Fruit fly (Drosophila melanogaster) whole organism, embryonic: ENCODE measurements around the gene CG6766.

Experiments
- CG10147 ChIP-seq: fragments of 200-800 bp; sonication (Bioruptor generic); optimal IDR thresholded peaks from 2 replicates; lab custom pipeline; 2019; ENCODE audit warnings: missing biosample characterization, mild to moderate bottlenecking, missing genetic modification characterization, moderate library complexity
- CG1024 ChIP-seq: fragments of 200-800 bp; sonication (Bioruptor generic); IDR thresholded peaks from 2 replicates; pipeline ENCODE4 v1.3.6; 2022; ENCODE audit warnings: missing biosample characterization, missing genetic modification characterization
- CG10274 ChIP-seq: fragments of 200-800 bp; sonication (Bioruptor generic); optimal IDR thresholded peaks from 3 replicates; lab custom pipeline; 2017; ENCODE audit warnings: missing biosample characterization, mild to moderate bottlenecking, missing genetic modification characterization
- CG10959 ChIP-seq: fragments of 200-800 bp; sonication (Bioruptor generic); IDR thresholded peaks from 2 replicates; pipeline ENCODE4 v1.3.6; 2022; ENCODE audit warnings: missing biosample characterization, missing genetic modification characterization
- CG11085 ChIP-seq: fragments of 200-800 bp; sonication (Bioruptor generic); IDR thresholded peaks from 2 replicates; pipeline ENCODE4 v1.3.6; 2022; ENCODE audit warnings: missing biosample characterization, missing genetic modification characterization
- CG11695 ChIP-seq: fragments of 200-800 bp; sonication (Bioruptor generic); IDR thresholded peaks from 3 replicates; pipeline ENCODE4 v1.3.6; 2022; ENCODE audit warnings: missing biosample characterization, missing genetic modification characterization
- CG12659 ChIP-seq: fragments of 200-800 bp; sonication (Bioruptor generic); optimal IDR thresholded peaks from 3 replicates; lab custom pipeline; 2017; ENCODE audit warnings: mild to moderate bottlenecking, missing biosample characterization, missing genetic modification reagents, missing genetic modification characterization
- CG14710 ChIP-seq: fragments of 200-800 bp; sonication (Bioruptor generic); optimal IDR thresholded peaks from 3 replicates; lab custom pipeline; 2019; ENCODE audit warnings: missing biosample characterization, mild to moderate bottlenecking, missing genetic modification characterization, moderate library complexity
- CG14965 ChIP-seq: fragments of 200-800 bp; sonication (Bioruptor generic); optimal IDR thresholded peaks from 2 replicates; lab custom pipeline; 2016; ENCODE audit warnings: missing biosample characterization, missing genetic modification characterization, borderline replicate concordance
- CG15514 ChIP-seq: fragments of 200-800 bp; sonication (Bioruptor generic); optimal IDR thresholded peaks from 3 replicates; lab custom pipeline; 2017; ENCODE audit warnings: missing biosample characterization, missing genetic modification characterization, mild to moderate bottlenecking, moderate library complexity, missing genetic modification reagents
- CG2712 ChIP-seq: fragments of 200-800 bp; optimal IDR thresholded peaks from 3 replicates; lab custom pipeline; 2019; ENCODE audit warnings: missing biosample characterization, mild to moderate bottlenecking, missing genetic modification characterization, moderate library complexity
- CG2875 ChIP-seq: fragments of 200-800 bp; sonication (Bioruptor generic); optimal IDR thresholded peaks from 2 replicates; lab custom pipeline; 2017; ENCODE audit warnings: missing biosample characterization, mild to moderate bottlenecking, missing genetic modification characterization, missing genetic modification reagents
- CG30431 ChIP-seq: fragments of 200-800 bp; sonication (Bioruptor generic); optimal IDR thresholded peaks from 2 replicates; lab custom pipeline; 2017; ENCODE audit warnings: missing biosample characterization, missing genetic modification characterization
- CG31441 ChIP-seq: fragments of 200-800 bp; sonication (Bioruptor generic); IDR thresholded peaks from 2 replicates; pipeline ENCODE4 v1.3.6; 2022; ENCODE audit warnings: missing biosample characterization, missing genetic modification characterization
- CG5180 ChIP-seq: fragments of 200-800 bp; sonication (Bioruptor generic); optimal IDR thresholded peaks from 3 replicates; lab custom pipeline; 2017; ENCODE audit warnings: missing biosample characterization, missing genetic modification characterization, mild to moderate bottlenecking, moderate library complexity, missing genetic modification reagents
- CG6689 ChIP-seq: fragments of 200-800 bp; sonication (Bioruptor generic); IDR thresholded peaks from 2 replicates; pipeline ENCODE4 v1.3.6; 2022; ENCODE audit warnings: missing biosample characterization, missing genetic modification characterization
- CG7271 ChIP-seq: fragments of 200-800 bp; sonication (Bioruptor generic); optimal IDR thresholded peaks from 2 replicates; lab custom pipeline; 2018; ENCODE audit warnings: missing biosample characterization, mild to moderate bottlenecking, missing genetic modification characterization, moderate library complexity
- CG7372 ChIP-seq: fragments of 200-800 bp; sonication (Bioruptor generic); IDR thresholded peaks from 2 replicates; pipeline ENCODE4 v1.3.6; 2022; ENCODE audit warnings: missing biosample characterization, missing genetic modification characterization
- CG8281 ChIP-seq: fragments of 200-800 bp; sonication (Bioruptor generic); optimal IDR thresholded peaks from 2 replicates; lab custom pipeline; 2018; ENCODE audit warnings: missing biosample characterization, mild to moderate bottlenecking, missing genetic modification characterization, moderate library complexity
- CHES-1-like ChIP-seq: fragments of 200-800 bp; sonication (Bioruptor generic); optimal IDR thresholded peaks from 2 replicates; lab custom pipeline; 2016; ENCODE audit warnings: missing biosample characterization, missing genetic modification characterization
- CoRest ChIP-seq: fragments of 200-800 bp; sonication (Bioruptor generic); optimal IDR thresholded peaks from 3 replicates; lab custom pipeline; 2018; ENCODE audit warnings: missing biosample characterization, mild to moderate bottlenecking, missing genetic modification characterization, moderate library complexity
- Fer3 ChIP-seq: fragments of 200-800 bp; sonication (Bioruptor generic); optimal IDR thresholded peaks from 2 replicates; lab custom pipeline; 2018; ENCODE audit warnings: missing biosample characterization, mild to moderate bottlenecking, missing genetic modification characterization, moderate library complexity
- HLHmδ ChIP-seq: fragments of 200-800 bp; sonication (Bioruptor generic); optimal IDR thresholded peaks from 2 replicates; lab custom pipeline; 2018; ENCODE audit warnings: missing biosample characterization, mild to moderate bottlenecking, missing genetic modification characterization, moderate library complexity
- HmgD ChIP-seq: fragments of 200-800 bp; sonication (Bioruptor generic); optimal IDR thresholded peaks from 3 replicates; lab custom pipeline; 2016; ENCODE audit warnings: missing biosample characterization, missing genetic modification characterization
- HmgZ ChIP-seq: fragments of 200-800 bp; sonication (Bioruptor generic); optimal IDR thresholded peaks from 2 replicates; lab custom pipeline; 2018; ENCODE audit warnings: missing biosample characterization, mild to moderate bottlenecking, missing genetic modification characterization
- Hr3 ChIP-seq: fragments of 200-800 bp; sonication (Bioruptor generic); optimal IDR thresholded peaks from 3 replicates; lab custom pipeline; 2016; ENCODE audit warnings: missing biosample characterization, missing genetic modification characterization
- Lhr ChIP-seq: fragments of 200-800 bp; sonication (Bioruptor generic); optimal IDR thresholded peaks from 3 replicates; lab custom pipeline; 2017; ENCODE audit warnings: mild to moderate bottlenecking, missing biosample characterization, missing genetic modification reagents, missing genetic modification characterization
- Mad ChIP-seq: fragments of 200-800 bp; sonication (Bioruptor generic); optimal IDR thresholded peaks from 2 replicates; lab custom pipeline; 2016; ENCODE audit warnings: missing biosample characterization, missing genetic modification characterization
- Mes4 ChIP-seq: fragments of 200-800 bp; sonication (Bioruptor generic); optimal IDR thresholded peaks from 2 replicates; lab custom pipeline; 2016; ENCODE audit warnings: missing biosample characterization, missing genetic modification characterization
- PHDP ChIP-seq: fragments of 200-800 bp; sonication (Bioruptor generic); optimal IDR thresholded peaks from 3 replicates; lab custom pipeline; 2018; ENCODE audit warnings: missing biosample characterization, mild to moderate bottlenecking, missing genetic modification characterization, moderate library complexity
- Rx ChIP-seq: fragments of 200-800 bp; sonication (Bioruptor generic); IDR thresholded peaks from 2 replicates; pipeline ENCODE4 v1.3.6; 2022; ENCODE audit warnings: missing biosample characterization, missing genetic modification characterization
- Xbp1 ChIP-seq: fragments of 200-800 bp; sonication (Bioruptor generic); optimal IDR thresholded peaks from 3 replicates; lab custom pipeline; 2016; ENCODE audit warnings: missing biosample characterization, mild to moderate bottlenecking, missing genetic modification characterization
- chinmo ChIP-seq: fragments of 200-800 bp; sonication (Bioruptor generic); IDR thresholded peaks from 4 replicates; pipeline ENCODE4 v1.3.6; 2022; ENCODE audit warnings: missing biosample characterization, missing genetic modification characterization; ENCODE audit not compliant: partially characterized antibody
- crp ChIP-seq, 2 experiments: fragments of 200-800 bp; sonication (Bioruptor generic); optimal IDR thresholded peaks; 2 replicates in 1 of 2; 3 replicates in 1 of 2; lab custom pipeline; 2017; ENCODE audit warnings: missing biosample characterization in 2 of 2, missing genetic modification characterization in 2 of 2, mild to moderate bottlenecking in 1 of 2, moderate library complexity in 1 of 2
- cwo ChIP-seq: fragments of 200-800 bp; sonication (Bioruptor generic); optimal IDR thresholded peaks from 3 replicates; lab custom pipeline; 2017; ENCODE audit warnings: missing biosample characterization, missing genetic modification characterization, mild to moderate bottlenecking, moderate library complexity, missing genetic modification reagents
- dysf ChIP-seq: fragments of 200-800 bp; sonication (Bioruptor generic); IDR thresholded peaks from 3 replicates; pipeline ENCODE4 v1.3.6; 2022; ENCODE audit warnings: missing biosample characterization, missing genetic modification characterization
- en ChIP-seq: fragments of 200-800 bp; sonication (Bioruptor generic); optimal IDR thresholded peaks from 2 replicates; lab custom pipeline; 2016; ENCODE audit warnings: missing biosample characterization, missing genetic modification characterization
- fd102C ChIP-seq: fragments of 200-800 bp; sonication (Bioruptor generic); optimal IDR thresholded peaks from 2 replicates; lab custom pipeline; 2018; ENCODE audit warnings: missing biosample characterization, mild to moderate bottlenecking, missing genetic modification characterization, moderate library complexity
- gfzf ChIP-seq: fragments of 200-800 bp; sonication (Bioruptor generic); optimal IDR thresholded peaks from 2 replicates; lab custom pipeline; 2016; ENCODE audit warnings: missing biosample characterization, mild to moderate bottlenecking, missing genetic modification characterization, moderate library complexity
- gsb-n ChIP-seq: fragments of 200-800 bp; sonication (Bioruptor generic); optimal IDR thresholded peaks from 3 replicates; lab custom pipeline; 2018; ENCODE audit warnings: missing biosample characterization, mild to moderate bottlenecking, missing genetic modification characterization
- insv ChIP-seq, 2 experiments: fragments of 200-800 bp; sonication (Bioruptor generic); optimal IDR thresholded peaks; 3 replicates each; lab custom pipeline; 2016 to 2018; ENCODE audit warnings: missing biosample characterization in 2 of 2, missing genetic modification characterization in 2 of 2
- inv ChIP-seq: fragments of 200-800 bp; sonication (Bioruptor generic); IDR thresholded peaks from 2 replicates; pipeline ENCODE4 v1.3.6; 2022; ENCODE audit warnings: missing biosample characterization, missing genetic modification characterization; ENCODE audit not compliant: partially characterized antibody
- jing ChIP-seq: fragments of 200-800 bp; sonication (Bioruptor generic); optimal IDR thresholded peaks from 2 replicates; lab custom pipeline; 2018; ENCODE audit warnings: missing biosample characterization, mild to moderate bottlenecking, missing genetic modification characterization
- lab ChIP-seq: fragments of 200-800 bp; sonication (Bioruptor generic); optimal IDR thresholded peaks from 3 replicates; lab custom pipeline; 2017; ENCODE audit warnings: missing biosample characterization, missing genetic modification characterization, mild to moderate bottlenecking, moderate library complexity, missing genetic modification reagents
- ro ChIP-seq: fragments of 200-800 bp; sonication (Bioruptor generic); IDR thresholded peaks from 2 replicates; pipeline ENCODE4 v1.3.6; 2022; ENCODE audit warnings: missing biosample characterization, missing genetic modification characterization
- schlank ChIP-seq: fragments of 200-800 bp; sonication (Bioruptor generic); optimal IDR thresholded peaks from 2 replicates; lab custom pipeline; 2018; ENCODE audit warnings: missing biosample characterization, mild to moderate bottlenecking, missing genetic modification characterization
- ssp ChIP-seq: fragments of 200-800 bp; sonication (Bioruptor generic); IDR thresholded peaks from 2 replicates; pipeline ENCODE4 v1.3.6; 2022; ENCODE audit warnings: missing biosample characterization, missing genetic modification characterization
- trh ChIP-seq: fragments of 200-800 bp; sonication (Bioruptor generic); optimal IDR thresholded peaks from 2 replicates; lab custom pipeline; 2016; ENCODE audit warnings: missing biosample characterization, missing genetic modification characterization
- ttk ChIP-seq: fragments of 200-800 bp; sonication (Bioruptor generic); IDR thresholded peaks from 2 replicates; pipeline ENCODE4 v2.1.2; 2022; ENCODE audit warnings: missing biosample characterization, missing genetic modification characterization
- vfl ChIP-seq: fragments of 200-800 bp; sonication (Bioruptor generic); optimal IDR thresholded peaks from 2 replicates; lab custom pipeline; 2016; ENCODE audit warnings: missing biosample characterization, missing genetic modification characterization
- wdn ChIP-seq: fragments of 200-800 bp; sonication (Bioruptor generic); IDR thresholded peaks from 2 replicates; pipeline ENCODE4 v1.3.6; 2022; ENCODE audit warnings: missing biosample characterization, missing genetic modification characterization

The CG6766 gene

DNA sequence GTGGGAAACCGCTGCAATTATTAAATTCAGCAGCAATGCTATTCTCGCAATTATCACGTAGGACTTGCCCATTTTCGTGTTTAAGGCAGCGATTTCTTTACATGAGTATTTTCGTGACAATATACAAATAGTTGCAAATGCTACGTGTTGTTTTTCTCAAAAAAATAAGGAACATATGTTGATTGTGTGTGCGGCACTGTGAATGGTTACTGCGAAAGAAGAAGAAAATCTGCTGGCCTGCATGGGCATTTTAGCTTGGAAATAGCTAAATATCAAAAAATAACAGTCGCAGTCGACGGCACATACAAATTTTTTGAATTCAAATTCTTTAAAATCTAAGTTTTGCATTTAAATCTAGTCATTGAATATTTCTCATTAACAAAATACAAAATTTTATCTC lies at the start of gene CG6766 (continued):
- TF ChIP-seq CoRest (tag; lab: Kevin White, UChicago), result no peak
- no peak for TF ChIP-seq CG10959 (GFP tag; lab: Robert Waterston, UW)
- TF ChIP-seq CG2875 (GFP tag; lab: Kevin White, UChicago), result no peak
- no peak for TF ChIP-seq CG7271 (tag; lab: Kevin White, UChicago)
- TF ChIP-seq lab, result no peak
- TF ChIP-seq CG2712 (tag; lab: Kevin White, UChicago), result peak; percentile 15
- TF ChIP-seq CG14965 (GFP tag; lab: Kevin White, UChicago), result no peak
- no peak for TF ChIP-seq CG1024 (GFP tag; lab: Robert Waterston, UW)
- no peak for TF ChIP-seq Rx
- TF ChIP-seq CG10274, result no peak
- peak; percentile 6 to 88 for TF ChIP-seq crp (GFP tag; optimal IDR thresholded peaks at IDR 0.05; lab: Kevin White, UChicago)
- peak; percentile 23 for TF ChIP-seq CG15514
- TF ChIP-seq Mad (GFP tag; lab: Kevin White, UChicago), result no peak
- no peak for TF ChIP-seq CG11085 (GFP tag; lab: Robert Waterston, UW)
- peak; percentile 64 for TF ChIP-seq HmgZ
- no peak for TF ChIP-seq en (GFP tag; lab: Kevin White, UChicago)
- no peak for TF ChIP-seq HLHmδ (GFP tag; lab: Kevin White, UChicago)
- peak; percentile 72 for TF ChIP-seq Xbp1 (GFP tag; lab: Kevin White, UChicago)
- TF ChIP-seq CG12659, result peak; percentile 31
- no peak for TF ChIP-seq CG5180 (GFP tag; lab: Kevin White, UChicago)
- no peak for TF ChIP-seq CG11695 (GFP tag; lab: Robert Waterston, UW)
- TF ChIP-seq CG14710 (tag; lab: Kevin White, UChicago), result peak; percentile 31
- no peak for TF ChIP-seq dysf
- TF ChIP-seq CG30431, result no peak
- no peak for TF ChIP-seq insv (GFP tag; optimal IDR thresholded peaks at IDR 0.05; lab: Kevin White, UChicago)
- peak; percentile 28 for TF ChIP-seq HmgD (GFP tag; lab: Kevin White, UChicago)
- no peak for TF ChIP-seq ttk
- no peak for TF ChIP-seq inv (GFP tag; lab: Robert Waterston, UW)
- TF ChIP-seq PHDP (tag; lab: Kevin White, UChicago), result no peak
- TF ChIP-seq wdn (GFP tag; lab: Robert Waterston, UW), result no peak
- no peak for TF ChIP-seq Fer3
- TF ChIP-seq CG31441, result no peak
- no peak for TF ChIP-seq CG6689 (GFP tag; lab: Robert Waterston, UW)
- TF ChIP-seq fd102C (GFP tag; lab: Kevin White, UChicago), result no peak
- no peak for TF ChIP-seq Mes4 (GFP tag; lab: Kevin White, UChicago)
- no peak for TF ChIP-seq trh (GFP tag; lab: Kevin White, UChicago)
- no peak for TF ChIP-seq cwo (GFP tag; lab: Kevin White, UChicago)
- no peak for TF ChIP-seq Lhr (GFP tag; lab: Kevin White, UChicago)
- TF ChIP-seq jing (GFP tag; lab: Kevin White, UChicago), result no peak
- peak; percentile 27 for TF ChIP-seq gfzf (GFP tag; lab: Kevin White, UChicago)
- peak; percentile 5 for TF ChIP-seq CHES-1-like (GFP tag; lab: Kevin White, UChicago)
- no peak for TF ChIP-seq Hr3 (GFP tag; lab: Kevin White, UChicago)
- no peak for TF ChIP-seq CG7372
- no peak for TF ChIP-seq CG8281
- no peak for TF ChIP-seq ssp (GFP tag; lab: Robert Waterston, UW)
- TF ChIP-seq vfl (GFP tag; lab: Kevin White, UChicago), result no peak
- no peak for TF ChIP-seq chinmo
- TF ChIP-seq CG10147 (GFP tag; lab: Kevin White, UChicago), result no peak
- TF ChIP-seq ro (GFP tag; lab: Robert Waterston, UW), result no peak
- no peak for TF ChIP-seq gsb-n (tag; lab: Kevin White, UChicago)
- no peak for TF ChIP-seq schlank (tag; lab: Kevin White, UChicago)
